Worm (Caenorhabditis elegans): Measurements from ENCODE around the gene dod-19.

ce11 chrV:446574-446973 lies 32.0 kb upstream of the dod-19 start, which contains the start of gene srh-34:
- no peak for TF ChIP-seq dao-5 (tag; optimal IDR thresholded peaks at IDR 0.05)
- no peak for TF ChIP-seq him-1 (tag; optimal IDR thresholded peaks at IDR 0.05)
